Fruit fly (Drosophila melanogaster) whole organism, embryonic: ENCODE results near the gene bark.

Source experiments
- Atf3 ChIP-seq: fragments of 200-800 bp; sonication (Bioruptor generic); optimal IDR thresholded peaks from 3 replicates; lab custom pipeline; 2016; ENCODE audit warnings: missing biosample characterization, missing genetic modification characterization
- Blimp-1 ChIP-seq: fragments of 200-800 bp; sonication (Bioruptor generic); optimal IDR thresholded peaks from 3 replicates; lab custom pipeline; 2018; ENCODE audit warnings: missing biosample characterization, missing genetic modification characterization, mild to moderate bottlenecking, moderate library complexity, missing genetic modification reagents
- C15 ChIP-seq: fragments of 200-800 bp; sonication (Bioruptor generic); IDR thresholded peaks from 3 replicates; pipeline ENCODE4 v1.3.6; 2022; ENCODE audit warnings: missing biosample characterization, missing genetic modification characterization
- CG1024 ChIP-seq: fragments of 200-800 bp; sonication (Bioruptor generic); IDR thresholded peaks from 2 replicates; pipeline ENCODE4 v1.3.6; 2022; ENCODE audit warnings: missing biosample characterization, missing genetic modification characterization
- CG10979 ChIP-seq: fragments of 200-800 bp; sonication (Bioruptor generic); optimal IDR thresholded peaks from 2 replicates; lab custom pipeline; 2018; ENCODE audit warnings: missing biosample characterization, mild to moderate bottlenecking, missing genetic modification characterization, moderate library complexity
- CG11560 ChIP-seq: fragments of 200-800 bp; sonication (Bioruptor generic); IDR thresholded peaks from 3 replicates; pipeline ENCODE4 v1.3.6; 2022; ENCODE audit warnings: missing biosample characterization, missing genetic modification characterization
- CG12071 ChIP-seq: fragments of 200-800 bp; sonication (Bioruptor generic); optimal IDR thresholded peaks from 3 replicates; lab custom pipeline; 2018; ENCODE audit warnings: missing biosample characterization, mild to moderate bottlenecking, missing genetic modification characterization
- CG12744 ChIP-seq: fragments of 200-800 bp; sonication (Bioruptor generic); optimal IDR thresholded peaks from 2 replicates; lab custom pipeline; 2016; ENCODE audit warnings: missing biosample characterization, missing genetic modification characterization
- CG15696 ChIP-seq: fragments of 200-800 bp; sonication (Bioruptor generic); optimal IDR thresholded peaks from 2 replicates; lab custom pipeline; 2019; ENCODE audit warnings: missing biosample characterization, mild to moderate bottlenecking, missing genetic modification characterization, moderate library complexity
- CG2678 ChIP-seq: fragments of 200-800 bp; sonication (Bioruptor generic); optimal IDR thresholded peaks from 3 replicates; lab custom pipeline; 2019; ENCODE audit warnings: missing biosample characterization, mild to moderate bottlenecking, missing genetic modification characterization, moderate library complexity
- CG2712 ChIP-seq: fragments of 200-800 bp; optimal IDR thresholded peaks from 3 replicates; lab custom pipeline; 2019; ENCODE audit warnings: missing biosample characterization, mild to moderate bottlenecking, missing genetic modification characterization, moderate library complexity
- CG4730 ChIP-seq: fragments of 200-800 bp; sonication (Bioruptor generic); IDR thresholded peaks from 2 replicates; pipeline ENCODE4 v1.3.6; 2022; ENCODE audit warnings: missing biosample characterization, missing genetic modification characterization
- CG7786 ChIP-seq: fragments of 200-800 bp; sonication (Bioruptor generic); optimal IDR thresholded peaks from 2 replicates; lab custom pipeline; 2016; ENCODE audit warnings: missing biosample characterization, missing genetic modification characterization
- CG8924 ChIP-seq: fragments of 200-800 bp; optimal IDR thresholded peaks from 3 replicates; lab custom pipeline; 2019; ENCODE audit warnings: missing biosample characterization, mild to moderate bottlenecking, missing genetic modification characterization, moderate library complexity
- CG9876 ChIP-seq: fragments of 200-800 bp; sonication (Bioruptor generic); optimal IDR thresholded peaks from 2 replicates; lab custom pipeline; 2016; ENCODE audit warnings: missing biosample characterization, missing genetic modification characterization
- Camta ChIP-seq: fragments of 200-800 bp; sonication (Bioruptor generic); optimal IDR thresholded peaks from 2 replicates; lab custom pipeline; 2016; ENCODE audit warnings: missing biosample characterization, missing genetic modification characterization
- Chrac-16 ChIP-seq: fragments of 200-800 bp; sonication (Bioruptor generic); optimal IDR thresholded peaks from 3 replicates; lab custom pipeline; 2016; ENCODE audit warnings: missing biosample characterization, missing genetic modification characterization
- Dek ChIP-seq: fragments of 200-800 bp; sonication (Bioruptor generic); optimal IDR thresholded peaks from 3 replicates; lab custom pipeline; 2019; ENCODE audit warnings: missing biosample characterization, mild to moderate bottlenecking, missing genetic modification characterization, moderate library complexity
- Dll ChIP-seq: fragments of 200-800 bp; sonication (Bioruptor generic); IDR thresholded peaks from 4 replicates; pipeline ENCODE4 v1.3.6; 2022; ENCODE audit warnings: missing biosample characterization, missing genetic modification characterization; ENCODE audit not compliant: partially characterized antibody
- E2f2 ChIP-seq: fragments of 200-800 bp; sonication (Bioruptor generic); IDR thresholded peaks from 2 replicates; pipeline ENCODE4 v1.3.6; 2022; ENCODE audit warnings: missing biosample characterization, missing genetic modification characterization
- HLH3B ChIP-seq: fragments of 200-800 bp; sonication (Bioruptor generic); IDR thresholded peaks from 2 replicates; pipeline ENCODE4 v1.3.6; 2022; ENCODE audit warnings: missing biosample characterization, missing genetic modification characterization
- Hr78 ChIP-seq, 2 experiments: fragments of 200-800 bp in 1 of 2; fragments of >200 bp in 1 of 2; sonication (Bioruptor generic) in 1 of 2; optimal IDR thresholded peaks; 2 replicates each; lab custom pipeline; 2017 to 2019; ENCODE audit warnings: missing biosample characterization in 2 of 2, missing genetic modification characterization in 2 of 2, mild to moderate bottlenecking in 1 of 2, moderate library complexity in 1 of 2
- Kr ChIP-seq: fragments of 200-800 bp; sonication (Bioruptor generic); optimal IDR thresholded peaks from 2 replicates; lab custom pipeline; 2017; ENCODE audit warnings: missing biosample characterization, mild to moderate bottlenecking, missing genetic modification characterization
- Lhr ChIP-seq: fragments of 200-800 bp; sonication (Bioruptor generic); optimal IDR thresholded peaks from 3 replicates; lab custom pipeline; 2017; ENCODE audit warnings: mild to moderate bottlenecking, missing biosample characterization, missing genetic modification reagents, missing genetic modification characterization
- Lim3 ChIP-seq: fragments of 200-800 bp; sonication (Bioruptor generic); IDR thresholded peaks from 2 replicates; pipeline ENCODE4 v1.3.6; 2022; ENCODE audit warnings: missing biosample characterization, missing genetic modification characterization
- Mad ChIP-seq: fragments of 200-800 bp; sonication (Bioruptor generic); optimal IDR thresholded peaks from 2 replicates; lab custom pipeline; 2016; ENCODE audit warnings: missing biosample characterization, missing genetic modification characterization
- NfI ChIP-seq: fragments of 200-800 bp; sonication (Bioruptor generic); optimal IDR thresholded peaks from 3 replicates; lab custom pipeline; 2018; ENCODE audit warnings: missing biosample characterization, mild to moderate bottlenecking, missing genetic modification characterization, moderate library complexity
- Usf ChIP-seq: fragments of 200-800 bp; sonication (Bioruptor generic); optimal IDR thresholded peaks from 2 replicates; lab custom pipeline; 2017; ENCODE audit warnings: missing genotype, missing biosample characterization, missing genetic modification characterization
- az2 ChIP-seq: fragments of 200-800 bp; sonication (Bioruptor generic); optimal IDR thresholded peaks from 3 replicates; lab custom pipeline; 2016; ENCODE audit warnings: missing biosample characterization, missing genetic modification characterization
- bsh ChIP-seq, 2 experiments: fragments of 200-800 bp; sonication (Bioruptor generic); optimal IDR thresholded peaks; 2 replicates each; lab custom pipeline; 2017 to 2018; ENCODE audit warnings: mild to moderate bottlenecking in 2 of 2, missing biosample characterization in 2 of 2, missing genetic modification characterization in 2 of 2, moderate library complexity in 1 of 2
- btn ChIP-seq: fragments of 200-800 bp; sonication (Bioruptor generic); optimal IDR thresholded peaks from 2 replicates; lab custom pipeline; 2016; ENCODE audit warnings: missing biosample characterization, missing genetic modification characterization
- ci ChIP-seq: fragments of 200-800 bp; sonication (Bioruptor generic); IDR thresholded peaks from 3 replicates; pipeline ENCODE4 v1.3.6; 2022; ENCODE audit warnings: missing biosample characterization, missing genetic modification characterization
- crol ChIP-seq: fragments of 200-800 bp; sonication (Bioruptor generic); IDR thresholded peaks from 2 replicates; pipeline ENCODE4 v1.3.6; 2022; ENCODE audit warnings: missing biosample characterization, missing genetic modification characterization
- fd102C ChIP-seq: fragments of 200-800 bp; sonication (Bioruptor generic); optimal IDR thresholded peaks from 2 replicates; lab custom pipeline; 2018; ENCODE audit warnings: missing biosample characterization, mild to moderate bottlenecking, missing genetic modification characterization, moderate library complexity
- ftz-f1 ChIP-seq: fragments of 200-800 bp; sonication (Bioruptor generic); optimal IDR thresholded peaks from 2 replicates; lab custom pipeline; 2016; ENCODE audit warnings: missing biosample characterization, missing genetic modification characterization
- h ChIP-seq: fragments of >200 bp; optimal IDR thresholded peaks from 2 replicates; lab custom pipeline; 2017
- jing ChIP-seq: fragments of 200-800 bp; sonication (Bioruptor generic); optimal IDR thresholded peaks from 2 replicates; lab custom pipeline; 2018; ENCODE audit warnings: missing biosample characterization, mild to moderate bottlenecking, missing genetic modification characterization
- knrl ChIP-seq: fragments of 200-800 bp; sonication (Bioruptor generic); IDR thresholded peaks from 3 replicates; pipeline ENCODE4 v1.3.6; 2022; ENCODE audit warnings: missing biosample characterization, missing genetic modification characterization; ENCODE audit not compliant: partially characterized antibody
- lilli ChIP-seq: fragments of 200-800 bp; sonication (Bioruptor generic); optimal IDR thresholded peaks from 3 replicates; lab custom pipeline; 2016; ENCODE audit warnings: missing biosample characterization, missing genetic modification characterization
- oc ChIP-seq: fragments of 200-800 bp; sonication (Bioruptor generic); optimal IDR thresholded peaks from 2 replicates; lab custom pipeline; 2018; ENCODE audit warnings: missing biosample characterization, mild to moderate bottlenecking, missing genetic modification characterization, moderate library complexity
- pho ChIP-seq: fragments of 200-800 bp; sonication (Bioruptor generic); optimal IDR thresholded peaks from 2 replicates; lab custom pipeline; 2016; ENCODE audit warnings: missing biosample characterization, missing genetic modification characterization
- pum ChIP-seq: fragments of 200-800 bp; sonication (Bioruptor generic); optimal IDR thresholded peaks from 2 replicates; lab custom pipeline; 2016; ENCODE audit warnings: missing biosample characterization, missing genetic modification characterization
- row ChIP-seq: fragments of 200-800 bp; sonication (Bioruptor generic); IDR thresholded peaks from 3 replicates; pipeline ENCODE4 v1.3.6; 2022; ENCODE audit warnings: missing biosample characterization, missing genetic modification characterization
- run ChIP-seq: fragments of 200-800 bp; sonication (Bioruptor generic); optimal IDR thresholded peaks from 3 replicates; lab custom pipeline; 2018; ENCODE audit warnings: missing biosample characterization, mild to moderate bottlenecking, missing genetic modification characterization
- sd ChIP-seq: fragments of 200-800 bp; sonication (Bioruptor generic); optimal IDR thresholded peaks from 3 replicates; lab custom pipeline; 2018; ENCODE audit warnings: missing biosample characterization, mild to moderate bottlenecking, missing genetic modification characterization, moderate library complexity
- sens-2 ChIP-seq: fragments of 200-800 bp; sonication (Bioruptor generic); IDR thresholded peaks from 2 replicates; pipeline ENCODE4 v1.3.6; 2022; ENCODE audit warnings: missing biosample characterization, missing genetic modification characterization
- sob ChIP-seq: fragments of 200-800 bp; sonication (Bioruptor generic); IDR thresholded peaks from 2 replicates; pipeline ENCODE4 v1.3.6; 2022; ENCODE audit warnings: missing biosample characterization, missing genetic modification characterization
- tna ChIP-seq: fragments of 200-800 bp; sonication (Bioruptor generic); IDR thresholded peaks from 2 replicates; pipeline ENCODE4 v1.3.6; 2022; ENCODE audit warnings: missing biosample characterization, missing genetic modification characterization; ENCODE audit not compliant: partially characterized antibody
- unc-4 ChIP-seq: fragments of 200-800 bp; sonication (Bioruptor generic); IDR thresholded peaks from 2 replicates; pipeline ENCODE4 v1.3.6; 2022; ENCODE audit warnings: missing biosample characterization, missing genetic modification characterization; ENCODE audit not compliant: partially characterized antibody
- vvl ChIP-seq: fragments of 200-800 bp; sonication (Bioruptor generic); IDR thresholded peaks from 2 replicates; pipeline ENCODE4 v1.3.6; 2022; ENCODE audit warnings: missing biosample characterization, missing genetic modification characterization
- zfh1 ChIP-seq: fragments of 200-800 bp; sonication (Bioruptor generic); IDR thresholded peaks from 3 replicates; pipeline ENCODE4 v1.3.6; 2022; ENCODE audit warnings: missing biosample characterization, missing genetic modification characterization

Gene bark

DNA sequence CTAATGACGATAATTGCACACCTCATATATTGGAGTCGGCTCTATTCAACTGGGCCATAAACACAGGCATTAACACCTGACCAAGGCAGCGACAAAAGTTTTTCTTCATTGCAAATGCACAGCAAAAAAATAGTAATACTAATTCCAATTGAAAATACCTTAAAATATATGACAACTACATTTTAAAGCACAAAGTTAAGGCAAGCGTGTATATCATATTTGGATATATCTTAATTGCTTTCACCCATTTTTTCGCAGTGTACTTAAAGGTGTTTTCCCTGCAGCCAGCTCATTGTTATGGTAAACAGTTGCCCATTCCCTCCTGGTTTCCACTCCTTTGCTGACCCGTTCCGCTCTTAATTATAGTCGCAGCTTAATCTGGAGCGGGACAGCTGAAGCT lies 54.0 kb downstream of the bark start (continued):
- no peak for TF ChIP-seq CG8924
- no peak for TF ChIP-seq sens-2 (GFP tag; lab: Robert Waterston, UW)
- TF ChIP-seq oc (tag; lab: Kevin White, UChicago), result no peak
- TF ChIP-seq pum (GFP tag; lab: Kevin White, UChicago), result peak; percentile 2
- TF ChIP-seq Lim3 (GFP tag; lab: Robert Waterston, UW), result no peak
- TF ChIP-seq CG11560 (tag; lab: Robert Waterston, UW), result no peak
- TF ChIP-seq CG12744, result no peak
- peak; percentile 31 for TF ChIP-seq CG15696 (tag; lab: Kevin White, UChicago)
- no peak for TF ChIP-seq CG2678 (tag; lab: Kevin White, UChicago)
- peak; percentile 62 for TF ChIP-seq CG2712
- no peak for TF ChIP-seq Chrac-16 (GFP tag; lab: Kevin White, UChicago)
- TF ChIP-seq ci (GFP tag; lab: Robert Waterston, UW), result 0 out of 3 replicates have a peak, but pooled peaks have one; percentile 40
- peak; percentile 32; the same call in 1 of the 3 replicates for TF ChIP-seq row (GFP tag; lab: Robert Waterston, UW)
- TF ChIP-seq Lhr (GFP tag; lab: Kevin White, UChicago), result no peak
- TF ChIP-seq crol, result no peak
- no peak for TF ChIP-seq E2f2
- no peak for TF ChIP-seq sob (GFP tag; lab: Robert Waterston, UW)
- no peak for TF ChIP-seq Dek (tag; lab: Kevin White, UChicago)
- TF ChIP-seq jing (GFP tag; lab: Kevin White, UChicago), result peak; percentile 9
- TF ChIP-seq h, result no peak
- TF ChIP-seq bsh (GFP tag; optimal IDR thresholded peaks at IDR 0.05; lab: Kevin White, UChicago), result peak in 1 of 2 experiments; percentile 64
- peak; percentile 5 for TF ChIP-seq lilli
- TF ChIP-seq sd (tag; lab: Kevin White, UChicago), result no peak
- TF ChIP-seq run (tag; lab: Kevin White, UChicago), result no peak
- TF ChIP-seq Blimp-1 (GFP tag; lab: Kevin White, UChicago), result no peak
- no peak for TF ChIP-seq HLH3B (GFP tag; lab: Robert Waterston, UW)
- no peak for TF ChIP-seq CG9876
- no peak for TF ChIP-seq Mad (GFP tag; lab: Kevin White, UChicago)
- TF ChIP-seq zfh1 (GFP tag; lab: Robert Waterston, UW), result peak; percentile 66; the same call in 2 of the 3 replicates
- no peak for TF ChIP-seq NfI (GFP tag; lab: Kevin White, UChicago)
- TF ChIP-seq pho (GFP tag; lab: Kevin White, UChicago), result no peak
- TF ChIP-seq Kr (GFP tag; lab: Kevin White, UChicago), result no peak
- TF ChIP-seq knrl (GFP tag; lab: Robert Waterston, UW), result no peak
- no peak for TF ChIP-seq C15
- TF ChIP-seq CG4730 (GFP tag; lab: Robert Waterston, UW), result 0 out of 2 replicates have a peak, but pooled peaks have one; percentile 35
- 0 out of 2 replicates have a peak, but pooled peaks have one; percentile 40 for TF ChIP-seq CG1024 (GFP tag; lab: Robert Waterston, UW)
- no peak for TF ChIP-seq Hr78 (GFP tag; optimal IDR thresholded peaks at IDR 0.05; lab: Kevin White, UChicago)
- TF ChIP-seq Dll (GFP tag; lab: Robert Waterston, UW), result no peak
- no peak for TF ChIP-seq Usf (GFP tag; lab: Kevin White, UChicago)
- no peak for TF ChIP-seq tna (GFP tag; lab: Robert Waterston, UW)
- 0 out of 2 replicates have a peak, but pooled peaks have one; percentile 7 for TF ChIP-seq vvl (GFP tag; lab: Robert Waterston, UW)
- TF ChIP-seq unc-4 (GFP tag; lab: Robert Waterston, UW), result no peak
- TF ChIP-seq CG12071 (GFP tag; lab: Kevin White, UChicago), result no peak
- no peak for TF ChIP-seq Atf3 (GFP tag; lab: Kevin White, UChicago)
- TF ChIP-seq Camta (GFP tag; lab: Kevin White, UChicago), result peak; percentile 36
- no peak for TF ChIP-seq ftz-f1 (GFP tag; lab: Kevin White, UChicago)
- no peak for TF ChIP-seq CG7786 (GFP tag; lab: Kevin White, UChicago)
- no peak for TF ChIP-seq btn (GFP tag; lab: Kevin White, UChicago)
- peak; percentile 12 for TF ChIP-seq az2 (GFP tag; lab: Kevin White, UChicago)
- TF ChIP-seq CG10979 (tag; lab: Kevin White, UChicago), result peak; percentile 66
- TF ChIP-seq fd102C (GFP tag; lab: Kevin White, UChicago), result no peak
